Fruit fly (Drosophila melanogaster) whole organism, embryonic: ENCODE data around the gene CG14696.

Experiments used
- BEAF-32 ChIP-seq: fragments of 200-800 bp; sonication (Bioruptor generic); optimal IDR thresholded peaks from 3 replicates; lab custom pipeline; 2017; ENCODE audit warnings: missing biosample characterization, missing genetic modification characterization, mild to moderate bottlenecking, moderate library complexity, missing genetic modification reagents
- C15 ChIP-seq: fragments of 200-800 bp; sonication (Bioruptor generic); IDR thresholded peaks from 3 replicates; pipeline ENCODE4 v1.3.6; 2022; ENCODE audit warnings: missing biosample characterization, missing genetic modification characterization
- CG12104 ChIP-seq: fragments of 200-800 bp; sonication (Bioruptor generic); optimal IDR thresholded peaks from 3 replicates; lab custom pipeline; 2016; ENCODE audit warnings: missing biosample characterization, missing genetic modification characterization
- CG13296 ChIP-seq: fragments of 200-800 bp; sonication (Bioruptor generic); optimal IDR thresholded peaks from 3 replicates; lab custom pipeline; 2018; ENCODE audit warnings: missing biosample characterization, mild to moderate bottlenecking, missing genetic modification characterization
- CG15011 ChIP-seq: fragments of 200-800 bp; sonication (Bioruptor generic); optimal IDR thresholded peaks from 3 replicates; lab custom pipeline; 2018; ENCODE audit warnings: missing biosample characterization, mild to moderate bottlenecking, missing genetic modification characterization
- CG15479 ChIP-seq: fragments of 200-800 bp; sonication (Bioruptor generic); optimal IDR thresholded peaks from 3 replicates; lab custom pipeline; 2019; ENCODE audit warnings: missing biosample characterization, mild to moderate bottlenecking, missing genetic modification characterization, moderate library complexity
- CG17385 ChIP-seq: fragments of 200-800 bp; sonication (Bioruptor generic); optimal IDR thresholded peaks from 3 replicates; lab custom pipeline; 2018; ENCODE audit warnings: missing biosample characterization, mild to moderate bottlenecking, missing genetic modification characterization
- CG2116 ChIP-seq: fragments of 200-800 bp; sonication (Bioruptor generic); optimal IDR thresholded peaks from 3 replicates; lab custom pipeline; 2018; ENCODE audit warnings: missing biosample characterization, mild to moderate bottlenecking, missing genetic modification characterization
- CG2875 ChIP-seq: fragments of 200-800 bp; sonication (Bioruptor generic); optimal IDR thresholded peaks from 2 replicates; lab custom pipeline; 2017; ENCODE audit warnings: missing biosample characterization, mild to moderate bottlenecking, missing genetic modification characterization, missing genetic modification reagents
- CG3838 ChIP-seq: fragments of 200-800 bp; sonication (Bioruptor generic); optimal IDR thresholded peaks from 3 replicates; lab custom pipeline; 2016; ENCODE audit warnings: missing biosample characterization, missing genetic modification characterization
- CG6854 ChIP-seq: fragments of 200-800 bp; sonication (Bioruptor generic); optimal IDR thresholded peaks from 3 replicates; lab custom pipeline; 2017; ENCODE audit warnings: missing biosample characterization, mild to moderate bottlenecking, missing genetic modification characterization
- CG7271 ChIP-seq: fragments of 200-800 bp; sonication (Bioruptor generic); optimal IDR thresholded peaks from 2 replicates; lab custom pipeline; 2018; ENCODE audit warnings: missing biosample characterization, mild to moderate bottlenecking, missing genetic modification characterization, moderate library complexity
- CG7556 ChIP-seq: fragments of 200-800 bp; sonication (Bioruptor generic); optimal IDR thresholded peaks from 2 replicates; lab custom pipeline; 2017; ENCODE audit warnings: missing biosample characterization, mild to moderate bottlenecking, missing genetic modification characterization
- CG8290 ChIP-seq, 3 experiments: fragments of 200-800 bp; sonication (Bioruptor generic); optimal IDR thresholded peaks; 2 replicates each; lab custom pipeline; 2016 to 2019; ENCODE audit warnings: missing biosample characterization in 3 of 3, missing genetic modification characterization in 3 of 3, mild to moderate bottlenecking in 2 of 3, moderate library complexity in 1 of 3
- CHES-1-like ChIP-seq: fragments of 200-800 bp; sonication (Bioruptor generic); optimal IDR thresholded peaks from 2 replicates; lab custom pipeline; 2016; ENCODE audit warnings: missing biosample characterization, missing genetic modification characterization
- Chrac-16 ChIP-seq: fragments of 200-800 bp; sonication (Bioruptor generic); optimal IDR thresholded peaks from 3 replicates; lab custom pipeline; 2016; ENCODE audit warnings: missing biosample characterization, missing genetic modification characterization
- Dad ChIP-seq: fragments of 200-800 bp; sonication (Bioruptor generic); optimal IDR thresholded peaks from 3 replicates; lab custom pipeline; 2016; ENCODE audit warnings: missing biosample characterization, missing genetic modification characterization
- E2f2 ChIP-seq: fragments of 200-800 bp; sonication (Bioruptor generic); IDR thresholded peaks from 2 replicates; pipeline ENCODE4 v1.3.6; 2022; ENCODE audit warnings: missing biosample characterization, missing genetic modification characterization
- HLH4C ChIP-seq: fragments of 200-800 bp; sonication (Bioruptor generic); IDR thresholded peaks from 3 replicates; pipeline ENCODE4 v1.3.6; 2022; ENCODE audit warnings: missing biosample characterization, missing genetic modification characterization; ENCODE audit not compliant: partially characterized antibody
- HmgZ ChIP-seq: fragments of 200-800 bp; sonication (Bioruptor generic); optimal IDR thresholded peaks from 2 replicates; lab custom pipeline; 2018; ENCODE audit warnings: missing biosample characterization, mild to moderate bottlenecking, missing genetic modification characterization
- MBD-R2 ChIP-seq: fragments of 200-800 bp; sonication (Bioruptor generic); IDR thresholded peaks from 2 replicates; pipeline ENCODE4 v1.3.6; 2022; ENCODE audit warnings: missing biosample characterization, missing genetic modification characterization
- MESR4 ChIP-seq: fragments of 200-800 bp; sonication (Bioruptor generic); optimal IDR thresholded peaks from 2 replicates; lab custom pipeline; 2018; ENCODE audit warnings: missing biosample characterization, mild to moderate bottlenecking, missing genetic modification characterization, moderate library complexity
- NC2β ChIP-seq: fragments of 200-800 bp; sonication (Bioruptor generic); optimal IDR thresholded peaks from 2 replicates; lab custom pipeline; 2016; ENCODE audit warnings: missing biosample characterization, missing genetic modification characterization
- Pdp1 ChIP-seq, 2 experiments: fragments of 200-800 bp; sonication (Bioruptor generic); optimal IDR thresholded peaks; 3 replicates each; lab custom pipeline; 2016; ENCODE audit warnings: missing biosample characterization in 2 of 2, missing genetic modification characterization in 2 of 2, mild to moderate bottlenecking in 1 of 2, moderate library complexity in 1 of 2
- Sry-β ChIP-seq: fragments of 200-800 bp; sonication (Bioruptor generic); optimal IDR thresholded peaks from 2 replicates; lab custom pipeline; 2018; ENCODE audit warnings: missing biosample characterization, mild to moderate bottlenecking, missing genetic modification characterization, moderate library complexity
- Sry-δ ChIP-seq: fragments of 200-800 bp; sonication (Bioruptor generic); optimal IDR thresholded peaks from 2 replicates; lab custom pipeline; 2016; ENCODE audit warnings: missing biosample characterization, missing genetic modification characterization
- caup ChIP-seq: fragments of 200-800 bp; sonication (Bioruptor generic); optimal IDR thresholded peaks from 3 replicates; lab custom pipeline; 2017; ENCODE audit warnings: missing biosample characterization, mild to moderate bottlenecking, missing genetic modification characterization, moderate library complexity; ENCODE audit not compliant: severe bottlenecking
- dm ChIP-seq: fragments of 200-800 bp; sonication (Bioruptor generic); optimal IDR thresholded peaks from 3 replicates; lab custom pipeline; 2016; ENCODE audit warnings: missing biosample characterization, missing genetic modification characterization
- ems ChIP-seq: fragments of 200-800 bp; sonication (Bioruptor generic); optimal IDR thresholded peaks from 3 replicates; lab custom pipeline; 2016; ENCODE audit warnings: missing biosample characterization, missing genetic modification characterization
- fru ChIP-seq: fragments of >200 bp; optimal IDR thresholded peaks from 2 replicates; lab custom pipeline; 2017
- phol ChIP-seq: fragments of 200-800 bp; sonication (Bioruptor generic); optimal IDR thresholded peaks from 3 replicates; lab custom pipeline; 2018; ENCODE audit warnings: missing biosample characterization, mild to moderate bottlenecking, missing genetic modification characterization, moderate library complexity
- pnt ChIP-seq: fragments of 200-800 bp; sonication (Bioruptor generic); optimal IDR thresholded peaks from 3 replicates; lab custom pipeline; 2016; ENCODE audit warnings: missing biosample characterization, missing genetic modification characterization
- pros ChIP-seq: fragments of 200-800 bp; sonication (Bioruptor generic); optimal IDR thresholded peaks from 3 replicates; lab custom pipeline; 2019; ENCODE audit warnings: missing biosample characterization, mild to moderate bottlenecking, missing genetic modification characterization, moderate library complexity
- row ChIP-seq: fragments of 200-800 bp; sonication (Bioruptor generic); IDR thresholded peaks from 3 replicates; pipeline ENCODE4 v1.3.6; 2022; ENCODE audit warnings: missing biosample characterization, missing genetic modification characterization
- schlank ChIP-seq: fragments of 200-800 bp; sonication (Bioruptor generic); optimal IDR thresholded peaks from 2 replicates; lab custom pipeline; 2018; ENCODE audit warnings: missing biosample characterization, mild to moderate bottlenecking, missing genetic modification characterization
- seq ChIP-seq: fragments of 200-800 bp; sonication (Bioruptor generic); IDR thresholded peaks from 2 replicates; pipeline ENCODE4 v1.3.6; 2022; ENCODE audit warnings: missing biosample characterization, missing genetic modification characterization
- sisA ChIP-seq: fragments of 200-800 bp; sonication (Bioruptor generic); IDR thresholded peaks from 2 replicates; pipeline ENCODE4 v1.3.6; 2022; ENCODE audit warnings: missing biosample characterization, missing genetic modification characterization
- sug ChIP-seq: fragments of 200-800 bp; optimal IDR thresholded peaks from 2 replicates; lab custom pipeline; 2019; ENCODE audit warnings: missing biosample characterization, mild to moderate bottlenecking, missing genetic modification characterization, moderate library complexity
- yki ChIP-seq: fragments of >200 bp; optimal IDR thresholded peaks from 3 replicates; lab custom pipeline; 2018
- zen ChIP-seq: fragments of 200-800 bp; sonication (Bioruptor generic); optimal IDR thresholded peaks from 3 replicates; lab custom pipeline; 2018; ENCODE audit warnings: missing biosample characterization, mild to moderate bottlenecking, missing genetic modification characterization, moderate library complexity

CG14696 gene

dm6 chr3R:10854243-10854874 lies 30.4 kb downstream of the CG14696 start, which contains the start of the genes CG6567 and CG4511 (continued):
- TF ChIP-seq CG6854 (GFP tag; lab: Kevin White, UChicago): no peak
- no peak for TF ChIP-seq CG7271
- TF ChIP-seq schlank (tag; lab: Kevin White, UChicago): no peak
- TF ChIP-seq CG15011 (GFP tag; lab: Kevin White, UChicago): no peak
- TF ChIP-seq yki (lab: Kevin White, UChicago): no peak
- TF ChIP-seq phol: peak; percentile 21
- no peak for TF ChIP-seq CG17385
- no peak for TF ChIP-seq pnt (GFP tag; lab: Kevin White, UChicago)
- no peak for TF ChIP-seq HLH4C (GFP tag; lab: Robert Waterston, UW)
- no peak for TF ChIP-seq CG15479
- no peak for TF ChIP-seq ems (GFP tag; lab: Kevin White, UChicago)
- no peak for TF ChIP-seq Dad (GFP tag; lab: Kevin White, UChicago)
- TF ChIP-seq CG12104 (GFP tag; lab: Kevin White, UChicago): no peak
- peak; percentile 68 for TF ChIP-seq MESR4 (GFP tag; lab: Kevin White, UChicago)
- peak; percentile 7 for TF ChIP-seq CG2116 (GFP tag; lab: Kevin White, UChicago)
- TF ChIP-seq CG13296 (GFP tag; lab: Kevin White, UChicago): no peak
- TF ChIP-seq dm (GFP tag; lab: Kevin White, UChicago): no peak
- TF ChIP-seq sisA (GFP tag; lab: Robert Waterston, UW): no peak
- TF ChIP-seq NC2β (GFP tag; lab: Kevin White, UChicago): peak; percentile 9
- TF ChIP-seq E2f2 (GFP tag; lab: Robert Waterston, UW): peak; percentile 32
- TF ChIP-seq Pdp1 (GFP tag; optimal IDR thresholded peaks at IDR 0.05; lab: Kevin White, UChicago): peak in 1 of 2 experiments; percentile 24
- peak; percentile 38 for TF ChIP-seq CHES-1-like (GFP tag; lab: Kevin White, UChicago)
- TF ChIP-seq Chrac-16 (GFP tag; lab: Kevin White, UChicago): no peak
- no peak for TF ChIP-seq Sry-β (GFP tag; lab: Kevin White, UChicago)
- peak; percentile 19 for TF ChIP-seq Sry-δ (GFP tag; lab: Kevin White, UChicago)
- no peak for TF ChIP-seq seq (GFP tag; lab: Robert Waterston, UW)
- peak; percentile 95 for TF ChIP-seq MBD-R2 (GFP tag; lab: Robert Waterston, UW)
- no peak for TF ChIP-seq caup (GFP tag; lab: Kevin White, UChicago)
- TF ChIP-seq row: no peak
- TF ChIP-seq CG7556 (GFP tag; lab: Kevin White, UChicago): no peak
- TF ChIP-seq HmgZ (tag; lab: Kevin White, UChicago): peak; percentile 12
- TF ChIP-seq CG3838: no peak
- no peak for TF ChIP-seq CG8290 (GFP tag; optimal IDR thresholded peaks at IDR 0.05; lab: Kevin White, UChicago)
- no peak for TF ChIP-seq CG8290 (tag; optimal IDR thresholded peaks at IDR 0.05; lab: Kevin White, UChicago)
- TF ChIP-seq zen (tag; lab: Kevin White, UChicago): no peak
- no peak for TF ChIP-seq fru
- no peak for TF ChIP-seq CG2875
- peak; percentile 56 for TF ChIP-seq BEAF-32
- TF ChIP-seq sug (tag; lab: Kevin White, UChicago): peak; percentile 48
- TF ChIP-seq C15 (GFP tag; lab: Robert Waterston, UW): no peak
- no peak for TF ChIP-seq pros (GFP tag; lab: Kevin White, UChicago)
